Fruit fly (Drosophila melanogaster) Kc167 (cell line): ENCODE data around the gene Nup98-96.

Source experiments
- Myc ChIP-seq: fragments of >200 bp; optimal IDR thresholded peaks from 2 replicates; lab custom pipeline; 2017; ENCODE audit warnings: missing external identifiers
- Sin3A ChIP-seq: fragments of >200 bp; optimal IDR thresholded peaks from 2 replicates; lab custom pipeline; 2018; ENCODE audit warnings: missing external identifiers
- psq ChIP-seq: fragments of >200 bp; optimal IDR thresholded peaks from 2 replicates; lab custom pipeline; 2017; ENCODE audit warnings: missing external identifiers
- ttk ChIP-seq: sonication (Bioruptor generic); optimal IDR thresholded peaks from 2 replicates; lab custom pipeline; 2017; ENCODE audit warnings: missing external identifiers

DNA sequence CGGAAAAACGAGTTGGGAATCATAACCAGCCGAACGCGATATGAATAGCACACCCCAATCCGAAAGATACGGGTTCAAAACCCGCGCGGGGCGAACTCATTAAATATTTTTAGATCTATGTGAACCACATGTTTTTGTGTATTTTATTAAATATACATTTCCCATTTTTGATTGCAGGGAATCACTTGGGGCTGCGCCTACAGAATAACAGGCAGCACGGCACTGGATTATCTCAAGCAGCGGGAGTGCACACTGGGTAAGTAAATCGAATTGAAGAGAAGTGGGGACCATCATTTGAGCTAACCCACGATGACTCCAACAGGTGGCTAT lies 51.0 kb downstream of the Nup98-96 start:
- TF ChIP-seq ttk (lab: Kevin White, UChicago) (no peak), Sin3A (lab: Kevin White, UChicago) (no peak), Myc (no peak), psq (lab: Kevin White, UChicago) (no peak)
